Fruit fly (Drosophila melanogaster): Measurements from ENCODE around the gene nonA-l.

Gene nonA-l

dm6 chr3R:16655494-16656493 is 15.8 kb downstream of the nonA-l start, which contains the start of gene modSP (continued):
- TF ChIP-seq peb (GFP tag; IDR thresholded peaks at IDR 0.05) = no peak
- TF ChIP-seq CG10565 (GFP tag; optimal IDR thresholded peaks at IDR 0.05) = no peak
- no peak for TF ChIP-seq klu (GFP tag; IDR thresholded peaks at IDR 0.05)
- no peak for TF ChIP-seq da (GFP tag; optimal IDR thresholded peaks at IDR 0.05)
- TF ChIP-seq CG8765 (GFP tag; IDR thresholded peaks at IDR 0.05) = no peak
- no peak for TF ChIP-seq Six4 (GFP tag; optimal IDR thresholded peaks at IDR 0.05)
- TF ChIP-seq z (GFP tag; IDR thresholded peaks at IDR 0.05) = peak; percentile 83
- no peak; the same call in 2 of the 3 replicates for TF ChIP-seq CG14050 (GFP tag; IDR thresholded peaks at IDR 0.05)
- peak; percentile 34; the same call in 1 of the 3 replicates for TF ChIP-seq CG34422 (GFP tag; IDR thresholded peaks at IDR 0.05)
- TF ChIP-seq grau (tag; optimal IDR thresholded peaks at IDR 0.05) = peak; percentile 20
- peak; percentile 35 for TF ChIP-seq CG18599 (GFP tag; optimal IDR thresholded peaks at IDR 0.05)
- TF ChIP-seq CG17385 (GFP tag; optimal IDR thresholded peaks at IDR 0.05) = no peak
- TF ChIP-seq CG16815 (GFP tag; optimal IDR thresholded peaks at IDR 0.05) = no peak
- no peak for TF ChIP-seq Atf-2 (GFP tag; optimal IDR thresholded peaks at IDR 0.05)
- TF ChIP-seq pnt (GFP tag; optimal IDR thresholded peaks at IDR 0.05) = no peak
- peak; percentile 85 for TF ChIP-seq ato (GFP tag; IDR thresholded peaks at IDR 0.05; ENCODE audit: partially characterized antibody)
- TF ChIP-seq zfh1 (GFP tag; IDR thresholded peaks at IDR 0.05) = peak; percentile 57; the same call in 2 of the 3 replicates
- no peak for TF ChIP-seq PHDP (tag; optimal IDR thresholded peaks at IDR 0.05)
- no peak for TF ChIP-seq CG17802 (tag; optimal IDR thresholded peaks at IDR 0.05)
- TF ChIP-seq Gsc (GFP tag; IDR thresholded peaks at IDR 0.05) = no peak
- no peak for TF ChIP-seq hth (optimal IDR thresholded peaks at IDR 0.05)
- TF ChIP-seq CG18011 (GFP tag; optimal IDR thresholded peaks at IDR 0.05) = no peak
- TF ChIP-seq Fer1 (GFP tag; optimal IDR thresholded peaks at IDR 0.05) = no peak
- TF ChIP-seq Dfd (GFP tag; optimal IDR thresholded peaks at IDR 0.05) = no peak
- TF ChIP-seq CG5953 (GFP tag; IDR thresholded peaks at IDR 0.05) = no peak
- no peak for TF ChIP-seq Fer2 (tag; optimal IDR thresholded peaks at IDR 0.05)
- TF ChIP-seq CG12071 (GFP tag; optimal IDR thresholded peaks at IDR 0.05) = no peak
- no peak for TF ChIP-seq seq (GFP tag; IDR thresholded peaks at IDR 0.05)
- TF ChIP-seq gsb (GFP tag; IDR thresholded peaks at IDR 0.05) = no peak
- no peak for TF ChIP-seq MESR4 (GFP tag; optimal IDR thresholded peaks at IDR 0.05)
- TF ChIP-seq CG18262 (tag; optimal IDR thresholded peaks at IDR 0.05) = peak; percentile 8
- TF ChIP-seq Sox100B (GFP tag; optimal IDR thresholded peaks at IDR 0.05) = no peak
- TF ChIP-seq CG14441 (GFP tag; IDR thresholded peaks at IDR 0.05) = peak; percentile 43; the same call in 1 of the 2 replicates
- no peak for TF ChIP-seq CG4820 (GFP tag; optimal IDR thresholded peaks at IDR 0.05)
- no peak for TF ChIP-seq pho (GFP tag; optimal IDR thresholded peaks at IDR 0.05)
- TF ChIP-seq ems (GFP tag; optimal IDR thresholded peaks at IDR 0.05) = peak; percentile 53
- TF ChIP-seq grn (GFP tag; optimal IDR thresholded peaks at IDR 0.05) = peak; percentile 69
- TF ChIP-seq CG11696 (GFP tag; IDR thresholded peaks at IDR 0.05) = no peak
- TF ChIP-seq Hr78 (GFP tag; optimal IDR thresholded peaks at IDR 0.05) = no peak
- TF ChIP-seq vnd (GFP tag; IDR thresholded peaks at IDR 0.05; ENCODE audit: partially characterized antibody) = peak; percentile 62
- peak; percentile 47 for TF ChIP-seq her (GFP tag; optimal IDR thresholded peaks at IDR 0.05)
- peak; percentile 43 for TF ChIP-seq CG30403 (GFP tag; optimal IDR thresholded peaks at IDR 0.05)
- no peak for TF ChIP-seq CG8478 (optimal IDR thresholded peaks at IDR 0.05)
- no peak; the same call in 1 of the 2 replicates for TF ChIP-seq lmd (GFP tag; IDR thresholded peaks at IDR 0.05)
- TF ChIP-seq CG3163 (GFP tag; optimal IDR thresholded peaks at IDR 0.05) = peak; percentile 51
- no peak for TF ChIP-seq CHES-1-like (GFP tag; optimal IDR thresholded peaks at IDR 0.05)
- TF ChIP-seq cas (GFP tag; IDR thresholded peaks at IDR 0.05) = no peak
- TF ChIP-seq dm (GFP tag; optimal IDR thresholded peaks at IDR 0.05) = no peak
- no peak for TF ChIP-seq Aef1 (GFP tag; IDR thresholded peaks at IDR 0.05)
- no peak for TF ChIP-seq jing (GFP tag; optimal IDR thresholded peaks at IDR 0.05)

Measured in whole organism, embryonic.